Worm (Caenorhabditis elegans) whole organism, L4/young adult: Measurements from ENCODE around the gene cyp-34A2.
"Not testable (repeated sequence)": the region's sequence is repeated elsewhere in the genome, so short reads cannot be mapped to it uniquely, and the experiment has no call there.

Experiments used
- W03F9.2 ChIP-seq: fragments of 150-350 bp; optimal IDR thresholded peaks from 2 replicates; lab custom pipeline; 2014; ENCODE audit warnings: missing biosample characterization, missing genetic modification characterization
- dao-5 ChIP-seq: sonication (generic microtip); optimal IDR thresholded peaks from 2 replicates; lab custom pipeline; 2016; ENCODE audit warnings: missing genotype, missing genetic modification characterization, moderate library complexity, missing compliant biosample characterization
- him-1 ChIP-seq: sonication (generic microtip); optimal IDR thresholded peaks from 2 replicates; lab custom pipeline; 2016; ENCODE audit warnings: missing genotype, missing genetic modification reagents, missing genetic modification characterization, missing compliant biosample characterization

The cyp-34A2 gene

DNA sequence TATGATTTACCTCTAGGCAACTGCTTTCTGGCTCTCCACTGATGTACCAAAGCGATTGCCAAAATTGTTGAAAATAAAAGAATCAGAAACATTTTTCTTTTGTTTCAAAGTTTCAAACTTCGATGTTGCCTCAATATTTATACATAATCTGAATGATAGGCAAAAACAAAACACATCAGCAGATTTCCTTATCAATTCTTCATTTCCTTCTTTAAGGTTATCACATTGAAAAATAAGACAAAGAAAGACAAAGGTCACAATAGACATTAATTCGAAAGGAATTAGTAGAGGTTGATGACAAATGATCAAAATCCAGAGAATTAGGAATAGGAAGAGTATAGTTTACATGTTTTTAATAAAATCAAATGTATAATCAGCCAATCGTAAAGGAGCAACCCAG is at the start of gene cyp-34A2:
Gene cyp-34A2 (minus strand): TSS at position 101 of the 400 bp plus-strand sequence.
- TF ChIP-seq him-1: no peak
- TF ChIP-seq W03F9.2: no peak
- TF ChIP-seq dao-5: no peak

DNA sequence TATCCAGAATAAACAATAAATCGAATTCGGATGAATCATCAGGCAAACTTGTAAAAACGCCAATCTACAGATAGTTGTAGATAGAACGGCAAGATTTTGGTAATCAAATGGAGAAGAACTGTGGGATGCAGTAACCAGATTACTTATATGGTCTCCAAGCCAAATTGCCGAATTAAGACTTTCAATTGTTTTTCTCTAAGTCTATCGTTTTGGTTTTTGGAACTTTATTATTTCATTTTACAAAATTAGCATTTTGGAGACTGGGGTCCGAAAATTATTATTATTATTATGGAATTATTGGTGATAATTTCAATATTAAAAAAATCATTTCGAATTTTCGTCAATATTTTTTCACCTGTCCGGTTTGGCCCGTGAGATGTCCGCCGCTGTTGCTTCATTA is 48.5 kb upstream of the cyp-34A2 start, which contains the start of gene clec-228:
Gene clec-228 (minus strand): TSS at position 101 of the 400 bp plus-strand sequence.
- no peak for TF ChIP-seq dao-5
- no peak for TF ChIP-seq W03F9.2
- TF ChIP-seq him-1: no peak

DNA sequence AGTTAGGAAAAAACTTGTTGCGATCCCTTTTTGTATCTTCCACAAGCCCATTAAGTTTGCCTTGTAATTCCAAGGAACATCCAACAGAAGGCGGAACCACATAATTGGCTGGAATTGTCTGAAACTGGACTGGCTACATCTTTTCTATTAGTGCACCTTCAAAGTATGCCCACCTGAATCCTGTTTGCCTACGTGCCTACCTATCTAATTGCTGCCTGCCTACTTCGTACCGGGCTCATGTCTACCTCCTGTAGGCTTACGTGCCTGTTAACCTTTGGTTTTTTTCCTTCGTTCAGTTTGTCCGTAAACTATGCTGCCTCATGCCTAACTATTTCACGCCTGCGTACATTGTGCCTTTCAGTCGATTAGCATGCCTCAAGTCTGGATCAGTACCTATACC is 46.5 kb upstream of the cyp-34A2 start, which contains the start of gene wrt-7:
Gene wrt-7 (minus strand): TSS at position 101 of the 400 bp plus-strand sequence.
- no peak for TF ChIP-seq dao-5
- no peak for TF ChIP-seq W03F9.2
- no peak for TF ChIP-seq him-1

ce11 chrV:15332851-15333250 is 42.0 kb upstream of the cyp-34A2 start, which contains the start of gene srw-113:
TSS of gene srw-113 (plus strand) at chrV:15333151.
- TF ChIP-seq W03F9.2: no peak
- no peak for TF ChIP-seq him-1
- no peak for TF ChIP-seq dao-5

- TF ChIP-seq him-1 (no peak), W03F9.2 (no peak), dao-5 (no peak)
Observed at ce11 chrV:15330314-15330713, 39.4 kb upstream of the cyp-34A2 start, which contains the start of gene srh-295. TSS of gene srh-295 (plus strand) at chrV:15330614.

DNA sequence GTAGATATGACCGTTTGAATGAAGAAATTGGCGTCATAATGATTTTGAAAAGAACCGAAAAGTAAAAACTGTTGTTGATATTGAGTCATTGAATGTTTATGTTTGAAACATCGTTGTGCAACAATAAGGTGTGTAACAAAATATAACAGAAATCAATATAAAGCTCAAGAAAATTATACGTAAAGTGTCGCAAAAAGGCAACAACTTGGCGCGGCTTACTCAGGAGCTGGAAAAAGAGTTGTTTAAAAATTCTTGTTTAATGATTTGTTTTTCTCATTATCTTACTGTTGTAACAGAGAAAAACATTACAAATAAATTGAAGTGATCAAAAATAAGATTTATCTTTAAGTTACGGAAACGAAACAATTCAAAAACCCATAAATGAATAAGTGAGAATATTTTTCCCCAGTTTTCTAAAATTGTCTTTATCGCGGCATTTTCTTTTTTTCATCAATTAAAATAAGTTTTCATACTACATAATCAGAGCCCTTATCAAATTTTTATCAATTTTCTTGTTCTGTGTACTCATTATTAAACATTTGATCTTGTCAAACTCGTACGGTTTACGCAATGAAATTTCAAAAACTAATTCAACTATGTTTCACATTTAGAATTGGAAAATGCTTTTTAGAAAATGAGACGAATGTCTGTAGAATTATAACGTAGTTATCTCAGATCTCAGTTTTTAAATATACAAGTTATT is 37.0 kb upstream of the cyp-34A2 start, which contains the start of gene ZK1037.6:
Gene ZK1037.6 (minus strand): TSS at position 51 of the 703 bp plus-strand sequence.
- no peak for TF ChIP-seq W03F9.2
- no peak for TF ChIP-seq him-1
- TF ChIP-seq dao-5: no peak

ce11 chrV:15323417-15323816 is 32.5 kb upstream of the cyp-34A2 start:
- no peak for TF ChIP-seq dao-5
- TF ChIP-seq W03F9.2: no peak
- no peak for TF ChIP-seq him-1

DNA sequence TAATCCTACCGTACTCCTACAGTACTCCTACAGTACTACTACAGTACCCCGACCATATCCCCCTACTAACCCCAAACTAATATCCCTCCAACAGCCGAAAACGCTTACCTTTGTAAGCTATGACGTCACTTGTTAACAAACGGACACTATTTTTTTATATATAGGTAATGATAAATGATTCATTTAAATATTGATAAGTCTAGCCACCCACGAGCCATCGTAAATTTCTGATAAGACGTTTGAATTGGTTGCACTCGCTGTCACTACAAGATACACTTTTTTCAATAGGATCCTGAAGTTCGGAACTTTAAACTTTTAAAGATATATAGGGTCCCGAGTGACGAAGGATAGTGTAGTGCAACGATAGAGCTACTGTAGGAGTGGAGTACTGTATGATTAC is 31.8 kb upstream of the cyp-34A2 start, which contains the start of gene nhr-247:
Gene nhr-247 (plus strand): TSS at position 330 of the 400 bp plus-strand sequence.
- TF ChIP-seq him-1, dao-5, W03F9.2: not testable (repeated sequence)

DNA sequence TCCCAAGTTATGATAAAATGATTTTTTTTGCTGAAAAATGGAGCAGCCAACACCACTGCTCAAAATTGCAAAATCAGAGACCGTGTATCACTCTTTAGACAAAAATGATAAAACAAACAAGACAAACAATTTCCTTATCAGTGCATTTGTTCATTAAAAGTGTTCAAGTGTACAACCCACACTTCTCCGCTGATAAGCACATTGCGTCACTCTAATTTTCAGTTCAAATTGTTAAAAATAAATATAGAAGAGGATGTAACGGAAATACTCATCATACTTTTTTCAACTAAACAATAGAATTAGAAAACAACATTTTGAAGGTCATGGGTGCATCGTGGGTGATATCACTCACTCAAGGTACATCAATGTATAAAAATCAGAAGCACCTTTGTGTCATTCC is 27.7 kb upstream of the cyp-34A2 start, which contains the start of gene nhr-291:
Gene nhr-291 (plus strand): TSS at position 324 of the 400 bp plus-strand sequence.
- TF ChIP-seq dao-5 (no peak), W03F9.2 (no peak), him-1 (no peak)

ce11 chrV:15315827-15316527 is 25.1 kb upstream of the cyp-34A2 start, which contains the start of the genes srt-22 and nhr-246:
TSS of gene srt-22 (minus strand) at chrV:15315927.
TSS of gene nhr-246 (plus strand) at chrV:15316477.
- TF ChIP-seq dao-5 (no peak), W03F9.2 (no peak), him-1 (no peak)

- no peak for TF ChIP-seq dao-5
Observed at ce11 chrV:15313529-15313928, 22.6 kb upstream of the cyp-34A2 start.

- no peak for TF ChIP-seq him-1
- no peak for TF ChIP-seq W03F9.2
- no peak for TF ChIP-seq dao-5
Observed at ce11 chrV:15310780-15311179, 19.9 kb upstream of the cyp-34A2 start, which contains the start of gene irld-62. TSS of gene irld-62 (plus strand) at chrV:15311080.

ce11 chrV:15309011-15309410 is 18.1 kb upstream of the cyp-34A2 start, which contains the start of gene srz-10:
TSS of gene srz-10 (minus strand) at chrV:15309098.
- TF ChIP-seq him-1: no peak
- no peak for TF ChIP-seq W03F9.2
- TF ChIP-seq dao-5: no peak

- TF ChIP-seq W03F9.2 (no peak), him-1 (no peak), dao-5 (no peak)
Observed at ce11 chrV:15306745-15307144, 15.8 kb upstream of the cyp-34A2 start, which contains the start of gene T26H8.4. TSS of gene T26H8.4 (minus strand) at chrV:15306845.

ce11 chrV:15305502-15305901 is 14.6 kb upstream of the cyp-34A2 start, which contains the start of gene T26H8.5:
TSS of gene T26H8.5 (minus strand) at chrV:15305602.
- TF ChIP-seq him-1: no peak
- no peak for TF ChIP-seq dao-5
- no peak for TF ChIP-seq W03F9.2
